Fruit fly (Drosophila melanogaster) whole organism, pupa: ENCODE results near the gene CG8507.

ENCODE experiments used
- CG12605 ChIP-seq: fragments of 200-800 bp; sonication (Bioruptor generic); IDR thresholded peaks from 2 replicates; pipeline ENCODE4 v1.3.6; 2022; ENCODE audit warnings: missing biosample characterization, missing genetic modification characterization
- CG17806 ChIP-seq: fragments of 200-800 bp; sonication (Bioruptor generic); optimal IDR thresholded peaks from 2 replicates; lab custom pipeline; 2018; ENCODE audit warnings: missing biosample characterization, mild to moderate bottlenecking, missing genetic modification characterization, moderate library complexity
- CG32121 ChIP-seq: fragments of 200-800 bp; sonication (Bioruptor generic); IDR thresholded peaks from 2 replicates; pipeline ENCODE4 v1.3.6; 2022; ENCODE audit warnings: missing biosample characterization, missing genetic modification characterization
- CG34367 ChIP-seq: fragments of 200-800 bp; sonication (Bioruptor generic); optimal IDR thresholded peaks from 2 replicates; lab custom pipeline; 2018; ENCODE audit warnings: missing biosample characterization, mild to moderate bottlenecking, missing genetic modification characterization
- CG9948 ChIP-seq: fragments of 200-800 bp; sonication (Bioruptor generic); optimal IDR thresholded peaks from 2 replicates; lab custom pipeline; 2018; ENCODE audit warnings: missing biosample characterization, mild to moderate bottlenecking, missing genetic modification characterization, moderate library complexity
- EcR ChIP-seq: fragments of 200-800 bp; sonication (Bioruptor generic); optimal IDR thresholded peaks from 3 replicates; lab custom pipeline; 2019; ENCODE audit warnings: missing biosample characterization, missing genetic modification characterization, mild to moderate bottlenecking, moderate library complexity, missing genetic modification reagents
- Ets98B ChIP-seq: fragments of 200-800 bp; sonication (Bioruptor generic); IDR thresholded peaks from 2 replicates; pipeline ENCODE4 v1.3.6; 2022; ENCODE audit warnings: missing biosample characterization, missing genetic modification characterization
- Pif1A ChIP-seq: fragments of 200-800 bp; sonication (Bioruptor generic); optimal IDR thresholded peaks from 3 replicates; lab custom pipeline; 2016; ENCODE audit warnings: missing biosample characterization, missing genetic modification characterization
- rn ChIP-seq: fragments of 200-800 bp; sonication (Bioruptor generic); IDR thresholded peaks from 2 replicates; pipeline ENCODE4 v1.3.6; 2022; ENCODE audit warnings: missing biosample characterization, missing genetic modification characterization

DNA sequence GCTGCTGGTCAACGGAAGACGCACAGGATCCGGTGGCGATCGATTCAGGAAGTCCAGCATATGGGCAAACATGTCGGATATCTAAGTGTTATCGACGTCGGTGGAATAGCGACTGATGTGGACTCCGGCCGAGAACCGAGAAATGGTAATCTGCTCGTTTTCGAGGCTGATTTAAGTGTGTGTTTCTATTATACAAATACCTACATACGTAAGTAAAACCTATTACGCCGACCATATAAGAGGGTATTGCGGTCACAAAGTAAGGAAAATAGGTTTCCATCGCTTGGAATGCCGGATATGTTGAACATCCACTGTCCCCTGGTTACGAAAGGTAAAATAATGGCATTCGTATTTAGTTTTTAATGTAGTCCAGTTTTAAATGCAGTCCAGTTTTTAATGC, 27.0 kb downstream of the CG8507 start, which contains the start of gene CG9459:
- no peak for TF ChIP-seq CG9948 (tag; lab: Kevin White, UChicago)
- TF ChIP-seq Pif1A (GFP tag; lab: Kevin White, UChicago): no peak
- TF ChIP-seq rn: no peak
- no peak for TF ChIP-seq EcR (GFP tag; lab: Kevin White, UChicago)
- no peak for TF ChIP-seq CG12605 (GFP tag; lab: Robert Waterston, UW)
- TF ChIP-seq CG34367: no peak
- no peak for TF ChIP-seq CG32121 (GFP tag; lab: Robert Waterston, UW)
- no peak for TF ChIP-seq CG17806
- TF ChIP-seq Ets98B (GFP tag; lab: Robert Waterston, UW): no peak
